Worm (Caenorhabditis elegans): Measurements from ENCODE around the gene T09F3.2.

T09F3.2 gene

DNA sequence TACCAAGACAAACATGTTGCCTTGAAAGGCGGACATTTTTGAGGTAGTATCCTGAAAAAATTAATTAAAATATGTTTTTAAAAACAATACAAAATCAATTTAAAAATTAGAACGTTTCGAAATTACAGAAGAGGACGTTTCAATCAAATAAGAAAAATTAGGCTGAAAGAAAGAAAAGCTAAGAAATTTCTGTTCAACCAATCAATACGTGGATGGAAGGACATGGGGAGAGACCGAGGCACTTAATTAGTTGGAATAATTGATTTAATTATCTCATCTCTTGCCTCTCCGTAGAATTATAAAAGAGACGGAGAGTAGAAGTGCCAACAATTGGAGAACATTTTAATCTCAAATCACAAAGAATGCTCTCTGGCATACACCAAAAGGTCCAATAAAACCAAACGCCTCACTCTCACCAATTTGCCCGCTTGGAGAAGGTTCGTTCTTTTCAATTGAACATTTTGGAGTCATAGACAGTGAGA lies 21.4 kb upstream of the T09F3.2 start, which contains the start of gene ceh-58:
ceh-58 (minus strand) TSS at position 51 of the 482 bp plus-strand sequence.
- TF ChIP-seq tab-1 (GFP tag; IDR thresholded peaks at IDR 0.05) (0 out of 2 replicates have a peak, but pooled peaks have one; percentile 18), flt-1 (GFP tag; IDR thresholded peaks at IDR 0.05) (no peak)

DNA sequence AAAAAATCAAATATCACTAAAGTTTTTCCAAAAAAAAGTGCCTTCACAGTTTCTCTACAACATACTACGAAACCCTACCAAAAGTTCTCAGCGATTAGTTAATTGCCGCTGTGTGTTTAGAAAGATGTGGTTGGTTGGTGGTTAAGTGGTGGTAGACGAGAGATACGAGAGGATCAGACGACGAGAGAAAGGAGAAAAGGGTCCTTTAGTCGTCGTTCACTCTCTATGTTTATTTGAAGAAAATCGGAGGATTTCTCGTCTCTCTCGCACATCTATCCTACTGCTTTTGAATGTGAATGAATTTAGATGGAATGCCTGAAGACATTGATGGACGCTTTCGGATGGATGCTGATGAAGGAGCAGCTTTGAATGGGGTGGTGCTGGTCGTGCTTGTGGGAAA lies 20.1 kb upstream of the T09F3.2 start:
- no peak for TF ChIP-seq ref-1 (GFP tag; conservative IDR thresholded peaks at IDR 0.05)
- TF ChIP-seq T22C8.4 (GFP tag; IDR thresholded peaks at IDR 0.05) = no peak
- no peak for TF ChIP-seq klf-2 (GFP tag; conservative IDR thresholded peaks at IDR 0.05)
- TF ChIP-seq cog-1 (tag; optimal IDR thresholded peaks at IDR 0.05) = no peak
- no peak for TF ChIP-seq tab-1 (GFP tag; IDR thresholded peaks at IDR 0.05)
- TF ChIP-seq ztf-23 (GFP tag; IDR thresholded peaks at IDR 0.05) = no peak
- no peak for TF ChIP-seq flt-1 (GFP tag; IDR thresholded peaks at IDR 0.05)
- TF ChIP-seq ztf-29 (GFP tag; IDR thresholded peaks at IDR 0.05) = no peak
- TF ChIP-seq med-1 (GFP tag; optimal IDR thresholded peaks at IDR 0.05; ENCODE audit: insufficient read depth) = no peak

DNA sequence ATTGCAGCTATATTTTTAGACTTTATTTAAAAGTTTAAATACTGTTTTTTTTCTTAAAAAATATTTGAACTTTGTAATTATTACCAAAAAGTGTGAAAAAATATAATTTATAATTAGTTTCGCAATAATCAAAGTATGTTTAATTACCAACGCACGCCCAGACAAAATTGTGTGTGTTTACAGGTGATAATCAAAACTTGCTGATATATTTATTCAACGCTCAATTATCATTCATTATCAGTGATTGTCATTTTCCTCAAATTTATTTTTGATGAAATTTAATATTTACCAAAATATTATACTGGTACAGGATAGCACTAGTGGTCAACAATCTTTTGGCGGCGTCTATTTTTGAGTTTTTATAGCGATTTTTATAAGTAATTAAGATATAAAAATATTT lies 17.9 kb upstream of the T09F3.2 start:
- TF ChIP-seq ztf-23 (GFP tag; IDR thresholded peaks at IDR 0.05) (no peak), ztf-29 (GFP tag; IDR thresholded peaks at IDR 0.05) (no peak), flt-1 (GFP tag; IDR thresholded peaks at IDR 0.05) (no peak), cog-1 (tag; optimal IDR thresholded peaks at IDR 0.05) (no peak), med-1 (GFP tag; optimal IDR thresholded peaks at IDR 0.05; ENCODE audit: insufficient read depth) (no peak)

DNA sequence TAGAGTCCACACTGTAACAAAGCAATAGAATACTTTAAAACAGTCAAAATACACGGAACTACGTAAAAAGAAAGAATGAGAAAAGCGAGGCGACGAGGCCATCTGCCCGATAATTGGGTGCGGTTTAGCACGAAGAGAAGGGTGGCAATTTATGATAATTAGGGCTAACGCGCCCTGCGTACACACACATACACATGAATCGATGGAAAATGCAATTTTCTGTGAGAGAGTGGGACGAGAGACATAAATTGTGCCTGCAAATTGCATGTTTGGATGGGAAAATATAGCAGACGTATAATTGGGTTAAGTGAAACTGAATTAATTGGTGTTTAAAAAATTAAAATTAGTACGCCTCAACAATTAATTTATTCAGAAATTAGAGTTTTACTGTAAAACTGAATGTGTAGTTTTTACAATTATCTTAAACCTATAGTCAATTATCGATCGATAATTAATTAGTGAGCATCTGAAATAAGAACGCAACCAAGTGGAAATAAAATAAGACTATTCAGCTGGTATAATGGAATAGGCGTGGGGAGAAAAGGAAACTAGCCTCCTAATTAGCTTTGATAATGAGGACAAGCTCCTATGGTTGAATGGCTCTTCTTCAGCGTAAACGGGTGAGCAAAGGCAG lies 17.3 kb upstream of the T09F3.2 start:
- TF ChIP-seq klf-2 (GFP tag; conservative IDR thresholded peaks at IDR 0.05) (no peak), tab-1 (GFP tag; IDR thresholded peaks at IDR 0.05) (no peak), T22C8.4 (GFP tag; IDR thresholded peaks at IDR 0.05) (no peak), cog-1 (tag; optimal IDR thresholded peaks at IDR 0.05) (no peak), ztf-23 (GFP tag; IDR thresholded peaks at IDR 0.05) (no peak), ref-1 (GFP tag; conservative IDR thresholded peaks at IDR 0.05) (no peak), flt-1 (GFP tag; IDR thresholded peaks at IDR 0.05) (no peak), med-1 (GFP tag; optimal IDR thresholded peaks at IDR 0.05; ENCODE audit: insufficient read depth) (no peak)

DNA sequence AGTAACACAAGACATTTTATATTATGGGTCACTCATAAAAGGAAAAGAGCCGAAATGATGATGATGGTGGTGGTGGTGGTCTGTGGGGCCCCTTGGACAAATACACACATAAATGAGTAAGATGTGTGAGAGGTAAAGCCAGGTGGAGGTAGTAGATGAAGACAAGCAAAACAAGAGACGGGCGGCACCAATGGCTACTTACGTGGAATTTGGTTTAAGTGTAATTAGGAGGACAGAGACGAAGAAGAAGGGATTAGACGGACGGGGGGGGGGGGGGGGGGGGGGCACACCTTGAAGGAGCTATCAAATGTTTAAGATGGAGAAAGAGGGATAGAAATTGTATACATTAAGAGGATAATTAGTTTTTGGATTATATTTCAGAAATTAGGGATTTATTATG lies 16.2 kb upstream of the T09F3.2 start:
- TF ChIP-seq ztf-29 (GFP tag; IDR thresholded peaks at IDR 0.05) (no peak), cog-1 (tag; optimal IDR thresholded peaks at IDR 0.05) (no peak), med-1 (GFP tag; optimal IDR thresholded peaks at IDR 0.05; ENCODE audit: insufficient read depth) (no peak), flt-1 (GFP tag; IDR thresholded peaks at IDR 0.05) (no peak), ref-1 (GFP tag; conservative IDR thresholded peaks at IDR 0.05) (no peak), tab-1 (GFP tag; IDR thresholded peaks at IDR 0.05) (no peak), T22C8.4 (GFP tag; IDR thresholded peaks at IDR 0.05) (no peak), klf-2 (GFP tag; conservative IDR thresholded peaks at IDR 0.05) (no peak), ztf-23 (GFP tag; IDR thresholded peaks at IDR 0.05) (no peak)

DNA sequence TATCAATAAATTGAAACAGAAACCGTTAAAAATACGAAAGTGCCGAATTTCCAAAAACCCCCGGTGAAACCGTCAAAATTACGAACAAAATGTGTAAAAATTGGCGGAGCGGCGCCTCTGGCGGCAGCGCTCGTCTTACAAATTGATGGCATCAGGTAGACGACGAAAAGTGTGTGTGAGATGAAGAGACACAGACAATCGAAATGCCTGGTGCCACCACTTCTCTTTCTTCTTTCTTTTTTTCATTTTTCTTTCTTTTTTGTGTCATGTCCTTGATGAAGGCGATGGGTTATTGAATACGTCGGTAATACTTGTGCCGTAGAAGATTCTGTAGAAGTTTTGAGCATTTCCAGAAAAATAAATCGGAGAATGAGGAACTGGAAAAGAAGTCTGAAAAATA lies 13.1 kb upstream of the T09F3.2 start:
- TF ChIP-seq ztf-23 (GFP tag; IDR thresholded peaks at IDR 0.05) (no peak), flt-1 (GFP tag; IDR thresholded peaks at IDR 0.05) (no peak), tab-1 (GFP tag; IDR thresholded peaks at IDR 0.05) (no peak), ztf-29 (GFP tag; IDR thresholded peaks at IDR 0.05) (no peak), T22C8.4 (GFP tag; IDR thresholded peaks at IDR 0.05) (no peak), cog-1 (tag; optimal IDR thresholded peaks at IDR 0.05) (no peak), klf-2 (GFP tag; conservative IDR thresholded peaks at IDR 0.05) (no peak), ref-1 (GFP tag; conservative IDR thresholded peaks at IDR 0.05) (no peak), med-1 (GFP tag; optimal IDR thresholded peaks at IDR 0.05; ENCODE audit: insufficient read depth) (no peak)

DNA sequence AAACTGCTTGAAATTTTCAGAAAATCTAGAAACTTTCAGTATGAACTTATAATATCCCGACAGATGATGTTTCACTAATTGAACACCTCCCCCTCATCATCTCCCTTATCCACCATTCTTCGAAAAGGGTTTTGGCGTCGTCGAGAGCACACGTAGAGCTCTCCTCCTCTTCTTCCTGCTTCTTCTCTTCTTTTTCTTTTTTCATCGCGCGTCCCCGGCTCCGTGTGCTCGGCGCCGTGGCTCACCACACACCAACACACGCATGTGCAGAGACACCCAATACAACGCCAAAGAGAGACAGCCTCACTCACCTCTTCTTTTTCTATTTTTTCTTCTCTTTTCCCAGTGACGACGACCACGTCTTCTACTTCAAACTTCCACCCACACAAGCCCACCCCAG lies 11.4 kb upstream of the T09F3.2 start:
- no peak for TF ChIP-seq T22C8.4 (GFP tag; IDR thresholded peaks at IDR 0.05)
- no peak for TF ChIP-seq med-1 (GFP tag; optimal IDR thresholded peaks at IDR 0.05; ENCODE audit: insufficient read depth)
- no peak for TF ChIP-seq klf-2 (GFP tag; conservative IDR thresholded peaks at IDR 0.05)
- no peak for TF ChIP-seq ref-1 (GFP tag; conservative IDR thresholded peaks at IDR 0.05)
- TF ChIP-seq ztf-23 (GFP tag; IDR thresholded peaks at IDR 0.05) = no peak
- TF ChIP-seq ztf-29 (GFP tag; IDR thresholded peaks at IDR 0.05) = no peak
- no peak for TF ChIP-seq flt-1 (GFP tag; IDR thresholded peaks at IDR 0.05)
- TF ChIP-seq cog-1 (tag; optimal IDR thresholded peaks at IDR 0.05) = no peak

DNA sequence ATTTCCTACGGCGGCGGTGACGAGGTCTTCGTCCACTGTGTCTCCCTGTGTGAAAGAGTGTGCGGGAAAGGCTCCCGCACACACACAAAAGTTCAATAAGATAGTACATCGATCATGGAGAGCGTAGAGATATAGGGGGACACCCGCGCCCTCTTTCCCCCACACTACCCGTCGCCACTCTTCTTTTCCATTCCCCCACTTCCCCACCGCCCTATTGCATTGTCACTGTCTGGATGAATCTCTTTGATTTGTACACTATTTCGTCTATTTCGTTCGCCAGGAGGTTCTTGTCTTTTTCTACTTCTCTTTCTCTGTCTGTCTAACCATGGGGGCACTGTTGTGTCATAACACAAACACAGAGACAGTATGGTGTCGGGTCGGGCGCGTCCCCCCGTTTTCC lies 8.7 kb upstream of the T09F3.2 start:
- TF ChIP-seq T22C8.4 (GFP tag; IDR thresholded peaks at IDR 0.05) (no peak), flt-1 (GFP tag; IDR thresholded peaks at IDR 0.05) (no peak), cog-1 (tag; optimal IDR thresholded peaks at IDR 0.05) (peak; percentile 49)

DNA sequence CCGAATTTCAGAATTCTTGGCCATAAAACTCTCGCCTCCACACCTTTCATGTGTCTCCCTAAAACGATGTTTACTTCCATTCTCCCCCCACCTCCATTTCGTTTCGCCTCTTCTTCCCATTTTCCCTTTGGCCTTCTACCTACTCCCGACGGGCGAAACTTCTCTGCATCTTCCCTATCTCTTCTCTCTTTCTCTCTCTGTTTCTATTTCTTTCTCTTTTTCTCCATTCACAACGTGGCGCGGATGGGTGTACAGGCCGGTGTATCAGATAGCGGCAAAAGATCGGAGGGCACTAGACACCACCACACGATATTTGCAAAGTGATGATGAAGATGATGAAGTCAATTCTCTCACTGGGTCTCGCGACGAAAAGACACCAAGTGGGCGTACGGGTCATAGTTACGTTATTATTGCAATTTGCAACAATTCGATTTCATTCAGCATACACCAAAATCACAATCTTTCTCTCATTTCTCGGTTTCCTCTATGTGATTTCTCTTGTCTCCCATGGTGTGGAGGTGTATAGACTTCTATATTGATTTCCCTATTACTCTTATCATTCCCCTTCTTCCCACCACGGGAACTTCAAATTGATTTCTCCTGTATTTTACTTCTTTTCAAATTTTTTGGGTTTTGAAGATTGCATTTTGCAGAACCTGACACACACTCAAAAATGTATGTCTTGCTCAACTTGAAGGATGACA lies 6.1 kb upstream of the T09F3.2 start, which contains the start of gene ztf-27:
ztf-27 (plus strand) TSS at position 654 of the 704 bp plus-strand sequence.
- TF ChIP-seq ztf-23 (GFP tag; IDR thresholded peaks at IDR 0.05) = no peak
- no peak for TF ChIP-seq T22C8.4 (GFP tag; IDR thresholded peaks at IDR 0.05)
- no peak for TF ChIP-seq tab-1 (GFP tag; IDR thresholded peaks at IDR 0.05)
- no peak for TF ChIP-seq ref-1 (GFP tag; conservative IDR thresholded peaks at IDR 0.05)
- TF ChIP-seq klf-2 (GFP tag; conservative IDR thresholded peaks at IDR 0.05) = no peak
- TF ChIP-seq cog-1 (tag; optimal IDR thresholded peaks at IDR 0.05) = no peak
- no peak for TF ChIP-seq med-1 (GFP tag; optimal IDR thresholded peaks at IDR 0.05; ENCODE audit: insufficient read depth)
- no peak for TF ChIP-seq flt-1 (GFP tag; IDR thresholded peaks at IDR 0.05)
- no peak for TF ChIP-seq ztf-29 (GFP tag; IDR thresholded peaks at IDR 0.05)

All from whole organism, midembryonic.